Worm (Caenorhabditis elegans) whole organism, L4/young adult: ENCODE results near the gene kvs-1.

ENCODE experiments used
- W03F9.2 ChIP-seq: fragments of 150-350 bp; optimal IDR thresholded peaks from 2 replicates; lab custom pipeline; 2014; ENCODE audit warnings: missing biosample characterization, missing genetic modification characterization
- dao-5 ChIP-seq: sonication (generic microtip); optimal IDR thresholded peaks from 2 replicates; lab custom pipeline; 2016; ENCODE audit warnings: missing genotype, missing genetic modification characterization, moderate library complexity, missing compliant biosample characterization
- him-1 ChIP-seq: sonication (generic microtip); optimal IDR thresholded peaks from 2 replicates; lab custom pipeline; 2016; ENCODE audit warnings: missing genotype, missing genetic modification reagents, missing genetic modification characterization, missing compliant biosample characterization

DNA sequence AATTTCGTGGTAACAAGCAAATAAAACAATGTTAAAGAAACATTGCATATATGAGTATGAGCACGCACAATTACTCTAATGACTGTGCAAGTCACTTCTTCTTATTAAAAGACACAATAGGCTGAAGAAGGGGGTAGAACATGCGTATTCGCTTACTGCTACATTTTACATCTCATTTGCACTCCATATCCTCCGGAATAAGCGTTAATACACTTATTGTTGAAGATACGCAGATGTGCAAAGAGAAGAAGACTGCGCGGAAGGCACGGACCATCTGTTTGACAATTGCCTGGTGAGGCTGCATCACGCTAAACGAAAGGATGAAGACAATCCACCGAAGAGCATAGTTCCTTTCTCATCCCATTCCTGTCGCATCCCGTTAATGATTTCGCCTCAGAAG, 6.0 kb upstream of the kvs-1 start:
- no peak for TF ChIP-seq him-1
- TF ChIP-seq W03F9.2 (tag; lab: Kevin White, UChicago) = no peak
- TF ChIP-seq dao-5 (tag; lab: Kevin White, UChicago) = no peak
